Fruit fly (Drosophila melanogaster): ENCODE measurements around the gene CG5196.

DNA sequence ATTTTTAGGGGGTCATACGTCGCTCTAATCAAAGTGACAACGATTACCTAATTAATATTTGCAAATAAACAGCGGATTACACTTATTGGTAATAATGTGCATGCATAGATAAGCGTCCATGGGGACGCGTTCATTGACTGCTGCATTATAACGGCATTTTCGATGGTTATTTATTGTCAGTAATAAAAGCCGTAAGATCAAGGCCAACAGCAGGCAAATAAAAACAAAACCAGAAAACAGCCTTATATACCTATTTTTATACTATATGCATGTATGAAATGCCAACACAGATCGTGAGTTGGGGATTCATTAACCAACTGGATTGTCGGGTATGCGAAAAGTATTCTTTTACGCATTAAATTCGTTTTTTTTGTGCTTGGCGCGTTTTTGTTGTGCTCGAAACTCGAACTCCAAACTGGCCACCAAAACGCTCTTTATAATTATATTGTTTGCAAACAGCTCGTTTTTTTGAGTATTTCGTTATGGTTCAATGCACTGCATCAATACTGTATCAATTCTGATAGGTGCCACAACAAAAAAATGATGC, 42.7 kb downstream of the CG5196 start:
- TF ChIP-seq Blimp-1 (GFP tag; optimal IDR thresholded peaks at IDR 0.05) (no peak), Ets96B (tag; optimal IDR thresholded peaks at IDR 0.05) (no peak), Sox15 (GFP tag; optimal IDR thresholded peaks at IDR 0.05) (no peak), Sox102F (GFP tag; optimal IDR thresholded peaks at IDR 0.05) (no peak), achi (GFP tag; optimal IDR thresholded peaks at IDR 0.05) (no peak), salr (GFP tag; optimal IDR thresholded peaks at IDR 0.05) (no peak), CG6808 (GFP tag; optimal IDR thresholded peaks at IDR 0.05) (no peak), CG9139 (GFP tag; optimal IDR thresholded peaks at IDR 0.05) (no peak), cyc (GFP tag; optimal IDR thresholded peaks at IDR 0.05) (no peak), acj6 (GFP tag; optimal IDR thresholded peaks at IDR 0.05) (no peak), CG10669 (GFP tag; optimal IDR thresholded peaks at IDR 0.05) (no peak), CG4318 (GFP tag; optimal IDR thresholded peaks at IDR 0.05) (no peak)

All from whole organism, prepupa.